Fruit fly (Drosophila melanogaster) Kc167 (cell line): ENCODE results near the gene CG9855.
A peak's percentile ranks its signal among the peaks of the same experiment; 100 is the strongest.

Experiments
- Myc ChIP-seq: fragments of >200 bp; optimal IDR thresholded peaks from 2 replicates; lab custom pipeline; 2017; ENCODE audit warnings: missing external identifiers
- Sin3A ChIP-seq: fragments of >200 bp; optimal IDR thresholded peaks from 2 replicates; lab custom pipeline; 2018; ENCODE audit warnings: missing external identifiers
- h ChIP-seq: fragments of >200 bp; optimal IDR thresholded peaks from 3 replicates; lab custom pipeline; 2018; ENCODE audit warnings: missing external identifiers
- insv ChIP-seq: fragments of >200 bp; optimal IDR thresholded peaks from 3 replicates; lab custom pipeline; 2018; ENCODE audit warnings: missing external identifiers
- psq ChIP-seq: fragments of >200 bp; optimal IDR thresholded peaks from 2 replicates; lab custom pipeline; 2017; ENCODE audit warnings: missing external identifiers
- ttk ChIP-seq: sonication (Bioruptor generic); optimal IDR thresholded peaks from 2 replicates; lab custom pipeline; 2017; ENCODE audit warnings: missing external identifiers

The CG9855 gene

DNA sequence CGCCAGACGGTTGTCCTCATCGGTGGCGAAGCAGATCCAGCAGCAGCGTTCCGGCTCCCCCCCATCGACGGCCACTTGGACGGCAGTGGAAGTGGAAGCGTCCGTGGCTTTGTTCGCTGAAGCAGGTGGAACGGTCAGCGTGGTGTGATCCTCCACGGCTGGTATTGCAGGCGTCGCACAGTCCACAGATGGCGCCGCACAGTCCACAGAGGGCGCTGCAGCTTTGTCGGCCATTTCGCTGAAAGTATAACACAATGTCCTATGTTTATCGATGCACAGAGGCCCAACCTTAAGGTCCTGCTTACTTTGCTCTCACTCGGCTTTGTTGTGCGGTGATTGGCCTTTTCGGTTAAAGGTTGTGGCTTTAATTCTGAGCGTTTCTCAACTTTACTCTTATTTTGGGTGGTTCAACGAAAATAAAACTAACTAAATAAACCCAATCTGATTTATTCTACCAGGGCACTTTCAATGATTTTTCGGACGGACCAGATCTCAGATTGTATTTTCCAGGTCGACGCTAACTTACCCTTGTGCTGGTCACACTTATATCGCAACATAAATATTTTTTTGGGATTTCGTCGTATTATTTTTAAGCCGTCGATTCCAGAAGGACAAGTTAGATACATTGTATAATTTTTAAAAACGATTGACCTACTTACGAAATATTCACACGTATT is at the start of gene CG9855:
CG9855 (minus strand) TSS at position 473 of the 677 bp plus-strand sequence.
- TF ChIP-seq Myc (lab: Kevin White, UChicago) (no peak), Sin3A (no peak), psq (lab: Kevin White, UChicago) (no peak), ttk (lab: Kevin White, UChicago) (no peak), h (lab: Kevin White, UChicago) (no peak), insv (lab: Kevin White, UChicago) (no peak)

DNA sequence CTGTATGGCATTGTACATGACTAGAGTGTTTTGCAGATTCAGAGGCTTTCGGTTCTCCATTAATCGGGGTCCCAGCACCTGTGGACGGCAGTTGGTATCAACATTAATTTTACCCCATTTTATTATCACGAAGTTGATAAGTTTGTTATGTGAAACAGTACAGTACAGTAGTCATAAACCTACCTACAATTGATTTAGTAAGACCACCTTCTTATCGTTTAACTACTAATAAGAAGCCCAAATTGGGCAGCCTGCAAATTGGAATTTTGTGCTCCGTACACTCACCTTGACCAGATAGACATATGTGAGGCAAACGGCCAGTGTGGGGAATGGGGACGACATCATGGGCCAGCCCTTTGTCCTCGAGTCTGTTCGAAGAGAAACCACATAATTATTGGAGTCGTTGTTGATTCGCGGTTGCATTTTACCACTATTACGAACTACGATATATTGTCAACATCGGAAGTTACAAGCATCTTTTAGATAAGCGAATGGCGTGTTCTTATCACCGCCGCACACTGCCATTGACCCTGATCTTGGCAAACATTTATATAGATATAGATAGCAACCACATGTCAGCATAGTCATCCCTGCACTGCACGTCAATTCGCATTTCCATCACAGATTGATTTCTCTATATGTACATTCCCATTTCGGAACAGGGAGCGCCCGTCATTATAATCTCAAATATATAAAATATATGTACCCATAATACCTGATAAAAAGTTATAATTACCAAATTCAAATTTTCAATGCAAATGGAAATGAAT is 49.0 kb upstream of the CG9855 start:
- no peak for TF ChIP-seq insv (lab: Kevin White, UChicago)
- TF ChIP-seq ttk (lab: Kevin White, UChicago): no peak
- no peak for TF ChIP-seq psq (lab: Kevin White, UChicago)
- no peak for TF ChIP-seq h (lab: Kevin White, UChicago)
- no peak for TF ChIP-seq Sin3A
- TF ChIP-seq Myc (lab: Kevin White, UChicago): no peak

DNA sequence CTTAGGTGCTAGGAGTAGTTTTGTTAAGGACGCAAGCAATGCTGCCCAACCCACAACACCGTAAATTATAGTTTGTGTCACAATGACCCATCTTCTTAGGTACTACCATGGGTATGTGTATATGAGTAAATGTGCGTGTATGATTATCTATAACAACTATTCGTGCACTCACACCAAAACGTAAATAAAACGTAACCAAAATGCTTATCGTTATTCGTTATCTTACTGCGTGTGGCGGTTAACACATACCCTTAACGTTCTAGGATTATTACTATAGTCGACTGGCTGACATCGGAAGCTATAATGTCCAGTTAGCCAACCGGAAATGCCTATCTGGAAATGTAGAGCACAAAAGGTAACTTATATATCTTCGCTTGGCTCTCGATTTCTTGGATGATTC is 47.4 kb upstream of the CG9855 start:
- no peak for TF ChIP-seq psq (lab: Kevin White, UChicago)
- TF ChIP-seq Myc (lab: Kevin White, UChicago): no peak
- no peak for TF ChIP-seq ttk (lab: Kevin White, UChicago)
- no peak for TF ChIP-seq insv (lab: Kevin White, UChicago)
- TF ChIP-seq Sin3A: no peak
- no peak for TF ChIP-seq h (lab: Kevin White, UChicago)

DNA sequence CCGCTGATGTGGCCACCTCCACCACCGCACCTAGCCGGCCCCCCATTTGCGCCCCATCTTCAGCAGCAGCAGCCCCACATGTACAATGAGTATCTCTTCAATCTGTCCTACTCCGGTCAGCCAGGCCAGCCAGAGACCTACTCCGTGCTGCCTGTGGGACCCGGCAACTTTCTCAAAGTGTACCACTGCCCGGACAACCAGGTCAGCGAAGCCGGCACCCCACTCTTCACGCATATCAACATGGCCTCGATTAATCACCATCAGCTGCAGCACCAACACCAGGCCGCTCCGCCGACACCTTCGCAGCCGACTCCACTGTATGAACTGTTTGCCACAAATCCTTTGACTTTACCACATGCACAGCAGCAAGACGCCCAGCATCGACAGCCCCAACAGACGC is 40.1 kb upstream of the CG9855 start:
- TF ChIP-seq ttk (lab: Kevin White, UChicago): peak; percentile 93
- no peak for TF ChIP-seq insv (lab: Kevin White, UChicago)
- TF ChIP-seq h (lab: Kevin White, UChicago): no peak

DNA sequence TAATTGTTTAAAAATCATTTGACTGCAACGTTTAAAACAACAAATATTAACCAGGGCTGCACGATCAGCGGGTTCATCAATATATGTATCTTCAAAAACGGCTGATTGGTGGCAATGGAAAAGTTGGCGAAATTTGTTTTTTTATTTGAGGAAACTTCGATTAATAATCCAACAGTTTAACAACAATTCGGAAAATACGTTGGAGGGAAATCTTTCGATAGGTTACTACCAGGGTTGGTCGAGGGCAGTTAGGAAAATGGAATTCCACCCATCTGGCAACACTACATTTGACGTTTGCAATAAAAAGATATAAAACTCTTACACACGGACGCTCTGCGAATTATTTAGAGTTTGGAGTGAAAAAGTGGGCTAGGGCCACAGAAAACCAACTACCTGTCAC is 39.4 kb upstream of the CG9855 start, which contains the start of the genes Lipt2 and CG14650:
Lipt2 (minus strand) TSS at position 217 of the 400 bp plus-strand sequence.
CG14650 (plus strand) TSS at position 275 of the 400 bp plus-strand sequence.
- TF ChIP-seq h (lab: Kevin White, UChicago) (no peak), ttk (lab: Kevin White, UChicago) (no peak), Myc (lab: Kevin White, UChicago) (no peak)

DNA sequence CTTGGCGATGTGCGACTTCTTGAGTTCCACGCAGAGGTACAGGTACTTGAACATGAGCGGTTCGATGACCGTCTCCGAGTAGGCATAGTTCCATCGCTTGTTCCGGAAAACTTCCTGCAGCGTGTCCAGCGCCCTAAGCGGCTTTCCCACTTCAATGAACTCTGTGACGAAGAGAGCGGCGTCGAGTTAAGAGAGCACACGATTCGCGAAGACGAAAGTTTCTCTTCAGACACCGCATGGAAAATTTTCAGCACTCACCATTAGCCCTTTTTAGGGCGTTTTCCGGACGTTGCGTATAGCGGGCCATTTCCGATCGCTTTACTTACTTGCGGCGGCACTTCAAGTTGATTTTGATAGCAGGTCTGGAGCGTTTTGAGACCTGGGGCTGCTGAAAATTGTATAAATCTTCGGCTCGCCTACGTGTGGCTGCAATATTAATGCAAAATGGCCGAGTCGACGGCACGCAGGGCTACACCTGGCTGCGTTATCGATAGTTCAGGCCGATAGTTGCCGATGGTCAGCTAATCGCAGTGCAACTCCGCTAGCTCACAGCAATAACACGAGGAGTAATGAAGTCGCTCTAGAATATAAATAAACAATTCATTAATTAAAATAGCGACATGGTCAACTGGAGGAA is 35.9 kb upstream of the CG9855 start, which contains the start of the genes eIF3a and CG1074:
eIF3a (minus strand) TSS at position 455 of the 637 bp plus-strand sequence.
CG1074 (plus strand) TSS at position 525 of the 637 bp plus-strand sequence.
- TF ChIP-seq insv (lab: Kevin White, UChicago): no peak
- no peak for TF ChIP-seq psq (lab: Kevin White, UChicago)
- TF ChIP-seq h (lab: Kevin White, UChicago): no peak
- no peak for TF ChIP-seq Sin3A
- no peak for TF ChIP-seq ttk (lab: Kevin White, UChicago)
- no peak for TF ChIP-seq Myc (lab: Kevin White, UChicago)

DNA sequence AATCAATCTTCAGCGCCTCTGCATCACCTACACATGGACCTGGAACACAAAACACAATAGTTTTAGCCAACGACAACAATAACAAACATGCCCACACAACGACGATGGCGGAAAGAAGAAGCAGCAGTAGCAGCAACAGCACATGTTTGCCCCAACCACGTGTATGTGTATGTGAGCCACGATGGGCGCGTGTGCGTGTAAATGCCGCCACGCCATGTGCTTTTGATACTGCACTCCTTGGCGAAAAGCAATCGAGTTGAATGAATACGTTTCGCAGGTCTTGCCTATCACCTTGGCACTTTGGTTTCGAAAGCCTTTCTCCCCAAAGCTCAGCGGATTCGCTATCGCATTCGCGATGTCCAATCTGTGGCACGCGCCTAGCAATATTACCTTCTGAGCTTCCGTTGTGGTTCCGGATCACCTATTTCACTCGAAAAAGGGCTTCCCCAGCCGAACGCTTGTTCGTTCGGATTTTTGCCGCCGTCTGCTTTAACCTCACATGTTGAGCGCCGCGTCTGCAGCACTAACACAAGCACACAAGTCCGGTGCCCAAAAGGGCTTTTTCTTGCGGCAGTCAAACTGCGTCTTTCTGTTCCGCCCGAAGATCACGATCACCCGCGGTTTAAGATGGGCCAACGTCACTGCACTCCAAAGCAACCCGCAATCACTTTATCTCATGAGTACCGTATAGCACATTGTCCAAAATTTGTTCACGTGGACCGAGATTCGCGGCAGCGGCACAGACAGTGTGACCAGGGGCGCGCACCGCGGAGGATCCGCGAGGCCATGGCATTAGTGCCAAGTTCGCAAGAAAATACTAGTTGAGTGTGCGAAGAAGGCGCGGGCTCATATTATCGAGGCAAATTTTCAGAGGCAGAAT is 31.1 kb upstream of the CG9855 start, which contains the start of gene srl:
srl (minus strand) TSS at position 751 of the 880 bp plus-strand sequence.
- no peak for TF ChIP-seq Sin3A
- no peak for TF ChIP-seq ttk (lab: Kevin White, UChicago)
- no peak for TF ChIP-seq psq (lab: Kevin White, UChicago)
- TF ChIP-seq insv (lab: Kevin White, UChicago): no peak
- no peak for TF ChIP-seq h (lab: Kevin White, UChicago)
- no peak for TF ChIP-seq Myc (lab: Kevin White, UChicago)

DNA sequence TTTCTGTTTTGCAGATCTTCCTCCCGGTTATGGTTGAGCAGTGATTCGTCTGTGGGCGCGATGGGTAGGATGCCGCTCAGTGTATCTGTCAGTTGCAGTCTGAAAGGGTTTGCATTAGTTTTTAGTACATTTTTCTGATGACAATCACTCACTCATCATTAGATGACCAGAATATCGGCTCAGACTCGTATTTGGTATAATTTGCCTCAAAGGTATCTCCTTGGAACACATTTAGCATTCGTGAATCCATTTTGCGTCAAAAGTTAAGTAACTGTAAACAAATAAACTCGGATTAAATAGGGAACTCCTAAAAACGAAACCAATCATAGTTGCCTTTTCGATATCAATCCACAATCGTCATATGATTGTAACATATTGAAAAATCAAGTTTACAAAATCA is 29.1 kb upstream of the CG9855 start, which contains the start of gene CG31525:
CG31525 (plus strand) TSS at position 301 of the 400 bp plus-strand sequence.
- TF ChIP-seq psq (lab: Kevin White, UChicago) (no peak), Myc (lab: Kevin White, UChicago) (no peak), h (lab: Kevin White, UChicago) (no peak), Sin3A (no peak), ttk (lab: Kevin White, UChicago) (no peak), insv (lab: Kevin White, UChicago) (no peak)

DNA sequence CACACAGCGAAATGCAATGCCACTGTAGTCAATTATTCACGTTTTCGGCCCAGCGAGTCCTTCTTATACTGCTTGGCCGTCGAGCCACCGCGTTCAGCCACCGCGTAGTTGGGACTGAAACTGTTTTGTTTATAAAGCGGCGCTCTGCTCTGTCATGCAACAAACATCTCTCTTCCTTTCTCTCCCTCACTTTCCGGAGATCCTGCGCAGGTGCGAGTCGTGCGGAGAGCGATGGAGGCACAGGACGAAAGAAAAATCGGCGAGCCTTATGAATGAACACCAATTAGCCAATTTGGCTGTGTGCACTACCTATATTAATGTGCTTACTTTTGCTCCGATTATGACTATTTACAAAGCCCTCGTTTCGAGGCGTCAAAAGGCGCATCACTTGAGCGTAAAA is 21.8 kb upstream of the CG9855 start, which contains the start of gene CG32944:
CG32944 (minus strand) TSS at position 97 of the 400 bp plus-strand sequence.
- TF ChIP-seq psq (lab: Kevin White, UChicago): no peak
- TF ChIP-seq h (lab: Kevin White, UChicago): no peak
- TF ChIP-seq ttk (lab: Kevin White, UChicago): no peak
- no peak for TF ChIP-seq Sin3A
- TF ChIP-seq insv (lab: Kevin White, UChicago): no peak
- no peak for TF ChIP-seq Myc (lab: Kevin White, UChicago)

DNA sequence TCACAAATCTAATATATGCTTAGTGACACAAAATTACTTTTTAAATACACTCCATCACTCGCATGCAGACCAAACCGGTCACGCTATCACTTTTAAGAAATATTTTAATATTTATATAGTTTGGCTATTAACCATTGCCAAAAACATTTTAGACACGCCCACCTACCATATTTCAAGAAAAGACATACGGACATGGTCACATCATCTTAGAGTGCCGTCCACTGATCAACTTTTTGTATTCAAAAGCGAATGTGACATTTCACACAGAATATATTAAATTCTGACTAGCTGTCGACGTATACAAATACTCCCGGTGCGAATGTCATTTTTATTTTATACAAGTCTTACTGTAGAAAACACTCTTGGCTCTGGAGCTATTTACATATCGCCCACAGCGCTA is 18.5 kb upstream of the CG9855 start, which contains the start of gene CG31528:
CG31528 (plus strand) TSS at position 301 of the 400 bp plus-strand sequence.
- TF ChIP-seq ttk (lab: Kevin White, UChicago) (no peak), Myc (lab: Kevin White, UChicago) (no peak), h (lab: Kevin White, UChicago) (no peak), psq (lab: Kevin White, UChicago) (no peak), Sin3A (no peak), insv (lab: Kevin White, UChicago) (no peak)
